Worm (Caenorhabditis elegans): ENCODE results near the gene che-6.

ce11 chrIV:2113362-2114056 lies 2.3 kb upstream of the che-6 start, which contains the start of gene C23H5.8:
- TF ChIP-seq egl-27 (tag; optimal IDR thresholded peaks at IDR 0.05): no peak
- TF ChIP-seq ceh-82 (tag; optimal IDR thresholded peaks at IDR 0.05): no peak
- no peak for TF ChIP-seq ztf-4 (tag; optimal IDR thresholded peaks at IDR 0.05)
- TF ChIP-seq snpc-4 (tag; optimal IDR thresholded peaks at IDR 0.05): no peak

Data from whole organism, L2 larva.